Worm (Caenorhabditis elegans): ENCODE data around the gene nlp-6.

nlp-6 gene

DNA sequence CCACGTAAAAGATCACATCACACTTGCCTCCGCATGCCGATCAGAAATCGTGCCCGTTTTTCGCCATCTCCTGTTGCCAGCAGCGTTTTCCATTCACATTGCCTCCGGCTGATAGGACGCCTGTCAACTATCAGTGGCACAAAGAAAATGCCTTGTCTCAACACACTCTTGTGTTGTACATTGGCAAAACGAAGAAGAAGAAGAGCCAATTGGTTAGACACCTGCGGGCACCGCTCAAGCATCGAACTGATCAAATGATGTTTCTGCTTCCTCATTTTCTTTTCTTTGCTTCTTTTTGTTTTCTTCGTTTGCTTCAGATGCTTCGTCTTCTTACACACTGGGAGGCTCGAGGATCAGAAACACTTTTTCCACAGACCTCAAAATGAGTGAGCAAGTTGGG, 5.0 kb downstream of the nlp-6 start:
- no peak for TF ChIP-seq ref-1 (GFP tag; conservative IDR thresholded peaks at IDR 0.05)
- TF ChIP-seq klf-2 (GFP tag; conservative IDR thresholded peaks at IDR 0.05), result no peak
- TF ChIP-seq ztf-29 (GFP tag; IDR thresholded peaks at IDR 0.05), result no peak
- no peak for TF ChIP-seq cog-1 (tag; optimal IDR thresholded peaks at IDR 0.05)
- TF ChIP-seq tab-1 (GFP tag; IDR thresholded peaks at IDR 0.05), result no peak
- no peak for TF ChIP-seq med-1 (GFP tag; optimal IDR thresholded peaks at IDR 0.05; ENCODE audit: insufficient read depth)
- no peak for TF ChIP-seq flt-1 (GFP tag; IDR thresholded peaks at IDR 0.05)
- no peak for TF ChIP-seq T22C8.4 (GFP tag; IDR thresholded peaks at IDR 0.05)
- TF ChIP-seq ztf-23 (GFP tag; IDR thresholded peaks at IDR 0.05), result no peak

DNA sequence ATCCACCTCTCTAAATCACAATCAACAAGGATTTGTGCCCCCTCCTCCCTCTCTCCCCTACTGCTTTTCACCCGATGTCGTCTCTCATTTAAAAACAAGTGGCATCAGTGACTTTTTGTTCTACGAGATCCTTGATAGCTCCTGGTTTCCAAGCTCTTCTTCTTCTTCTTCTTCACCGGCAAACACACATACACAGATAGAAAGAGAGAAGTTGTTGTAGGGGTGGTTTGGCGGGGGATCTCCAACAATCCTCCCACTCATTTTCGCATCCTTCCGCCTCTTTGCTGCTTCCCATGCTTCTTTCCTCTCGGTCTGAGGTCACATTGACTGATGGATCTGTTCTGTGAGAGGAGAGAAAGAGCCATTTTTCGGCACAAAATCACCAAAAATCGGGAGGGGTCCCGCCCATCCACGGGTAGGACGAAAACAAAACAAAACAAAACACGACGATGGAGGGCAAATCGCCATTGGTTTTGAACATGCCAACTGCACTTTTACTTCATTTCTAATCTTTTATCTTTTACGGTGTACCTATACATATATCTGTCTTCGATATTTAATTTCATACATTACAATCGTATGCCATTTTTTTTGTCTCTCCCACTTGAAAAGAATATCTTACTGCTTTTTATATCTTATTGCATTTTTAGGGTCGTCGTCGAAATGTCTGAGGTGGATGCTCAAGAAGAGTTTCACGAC, 8.3 kb downstream of the nlp-6 start, which contains the start of gene T23E7.2:
Gene T23E7.2, plus strand, starts transcription at position 649 of the 699 bp plus-strand sequence.
- no peak for TF ChIP-seq ref-1 (GFP tag; conservative IDR thresholded peaks at IDR 0.05)
- no peak for TF ChIP-seq flt-1 (GFP tag; IDR thresholded peaks at IDR 0.05)
- TF ChIP-seq ztf-29 (GFP tag; IDR thresholded peaks at IDR 0.05), result no peak
- no peak for TF ChIP-seq ztf-23 (GFP tag; IDR thresholded peaks at IDR 0.05)
- no peak for TF ChIP-seq cog-1 (tag; optimal IDR thresholded peaks at IDR 0.05)
- TF ChIP-seq T22C8.4 (GFP tag; IDR thresholded peaks at IDR 0.05), result no peak
- TF ChIP-seq tab-1 (GFP tag; IDR thresholded peaks at IDR 0.05), result no peak
- TF ChIP-seq med-1 (GFP tag; optimal IDR thresholded peaks at IDR 0.05; ENCODE audit: insufficient read depth), result no peak
- no peak for TF ChIP-seq klf-2 (GFP tag; conservative IDR thresholded peaks at IDR 0.05)

DNA sequence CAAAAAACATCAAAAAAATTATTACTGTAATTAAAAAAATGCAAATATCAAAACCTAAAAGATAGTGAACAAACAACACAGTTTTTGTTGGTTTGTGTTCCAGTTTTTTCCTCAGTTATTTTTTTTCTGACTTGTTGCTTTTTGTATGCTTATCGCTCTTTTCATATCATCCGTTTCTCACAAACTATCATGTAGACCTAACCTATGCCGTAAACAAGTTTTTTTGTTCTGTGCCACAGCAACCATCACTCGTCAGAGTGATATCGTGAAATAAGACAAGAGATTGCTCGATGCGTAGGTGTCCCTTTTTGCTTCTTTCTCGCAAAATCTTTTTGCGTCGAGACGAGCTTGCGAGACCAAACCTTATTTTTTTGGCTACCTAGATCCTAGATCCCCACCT, 10.0 kb downstream of the nlp-6 start:
- no peak for TF ChIP-seq tab-1 (GFP tag; IDR thresholded peaks at IDR 0.05)
- no peak for TF ChIP-seq T22C8.4 (GFP tag; IDR thresholded peaks at IDR 0.05)
- TF ChIP-seq ref-1 (GFP tag; conservative IDR thresholded peaks at IDR 0.05), result no peak
- TF ChIP-seq ztf-29 (GFP tag; IDR thresholded peaks at IDR 0.05), result no peak
- no peak for TF ChIP-seq cog-1 (tag; optimal IDR thresholded peaks at IDR 0.05)
- TF ChIP-seq flt-1 (GFP tag; IDR thresholded peaks at IDR 0.05), result no peak
- TF ChIP-seq klf-2 (GFP tag; conservative IDR thresholded peaks at IDR 0.05), result no peak
- TF ChIP-seq med-1 (GFP tag; optimal IDR thresholded peaks at IDR 0.05; ENCODE audit: insufficient read depth), result no peak
- no peak for TF ChIP-seq ztf-23 (GFP tag; IDR thresholded peaks at IDR 0.05)

DNA sequence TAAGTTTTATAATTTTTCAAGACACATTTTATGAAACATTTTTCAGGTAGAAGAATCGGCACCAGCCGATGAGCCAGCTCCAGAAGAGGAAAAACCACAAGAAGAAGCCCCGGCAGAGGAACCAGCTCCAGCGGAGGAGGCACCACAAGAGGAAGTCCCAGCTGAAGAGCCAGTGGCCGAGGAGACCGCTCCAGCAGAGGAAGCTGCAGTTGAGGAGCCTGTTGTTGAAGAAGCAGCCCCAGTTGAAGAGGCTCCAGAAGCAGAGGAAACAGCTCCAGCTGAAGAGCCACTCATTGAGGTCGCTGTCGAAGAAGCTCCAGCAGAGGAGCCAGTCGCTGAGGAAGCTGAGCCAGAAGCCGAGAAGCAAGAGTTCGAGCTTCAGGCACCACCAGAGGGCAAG, 12.1 kb downstream of the nlp-6 start:
- TF ChIP-seq flt-1 (GFP tag; IDR thresholded peaks at IDR 0.05), result no peak
- TF ChIP-seq cog-1 (tag; optimal IDR thresholded peaks at IDR 0.05), result no peak

DNA sequence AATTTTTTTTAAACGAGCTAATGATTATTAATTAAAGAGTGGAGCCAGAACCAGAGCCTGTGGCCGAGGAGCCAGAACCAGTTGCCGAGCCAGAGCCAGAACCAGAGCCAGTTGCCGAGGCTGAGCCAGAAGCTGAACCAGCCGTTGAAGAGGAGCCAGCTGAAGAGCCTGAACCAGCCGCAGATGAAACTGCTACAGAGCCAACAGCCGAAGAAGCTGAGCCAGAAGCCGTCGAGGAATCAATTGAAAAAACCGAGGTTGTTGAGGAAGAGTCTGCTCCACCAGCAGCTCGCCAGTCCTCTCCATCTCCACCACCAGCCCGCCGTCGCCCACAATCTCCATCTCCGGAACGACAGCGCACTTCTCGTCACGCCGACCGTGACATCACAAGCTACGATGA, 13.5 kb downstream of the nlp-6 start:
- TF ChIP-seq ref-1 (GFP tag; conservative IDR thresholded peaks at IDR 0.05) (no peak), flt-1 (GFP tag; IDR thresholded peaks at IDR 0.05) (no peak), T22C8.4 (GFP tag; IDR thresholded peaks at IDR 0.05) (no peak), med-1 (GFP tag; optimal IDR thresholded peaks at IDR 0.05; ENCODE audit: insufficient read depth) (no peak), tab-1 (GFP tag; IDR thresholded peaks at IDR 0.05) (no peak), klf-2 (GFP tag; conservative IDR thresholded peaks at IDR 0.05) (no peak), ztf-23 (GFP tag; IDR thresholded peaks at IDR 0.05) (no peak), cog-1 (tag; optimal IDR thresholded peaks at IDR 0.05) (no peak), ztf-29 (GFP tag; IDR thresholded peaks at IDR 0.05) (no peak)

DNA sequence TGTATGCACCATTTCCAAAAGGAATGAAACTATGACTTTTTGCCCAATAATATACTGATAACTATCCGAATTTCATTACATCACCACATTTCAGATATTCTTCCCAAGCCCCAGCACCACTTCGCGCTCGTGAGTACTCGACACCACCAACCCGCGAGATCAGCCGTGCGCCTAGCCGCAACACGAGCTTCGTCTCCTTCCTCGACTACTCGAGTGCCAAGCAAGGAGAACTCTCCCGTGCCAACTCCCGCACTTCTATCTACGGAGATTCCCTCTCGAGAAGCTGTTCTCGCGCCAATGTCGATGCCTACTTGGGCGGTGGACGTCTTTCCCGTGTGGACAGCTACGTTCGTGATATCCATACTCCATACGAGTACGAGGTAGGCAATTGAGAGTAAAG, 14.4 kb downstream of the nlp-6 start:
- TF ChIP-seq ref-1 (GFP tag; conservative IDR thresholded peaks at IDR 0.05) (no peak), tab-1 (GFP tag; IDR thresholded peaks at IDR 0.05) (no peak), cog-1 (tag; optimal IDR thresholded peaks at IDR 0.05) (no peak), flt-1 (GFP tag; IDR thresholded peaks at IDR 0.05) (no peak), ztf-29 (GFP tag; IDR thresholded peaks at IDR 0.05) (no peak), med-1 (GFP tag; optimal IDR thresholded peaks at IDR 0.05; ENCODE audit: insufficient read depth) (no peak)

DNA sequence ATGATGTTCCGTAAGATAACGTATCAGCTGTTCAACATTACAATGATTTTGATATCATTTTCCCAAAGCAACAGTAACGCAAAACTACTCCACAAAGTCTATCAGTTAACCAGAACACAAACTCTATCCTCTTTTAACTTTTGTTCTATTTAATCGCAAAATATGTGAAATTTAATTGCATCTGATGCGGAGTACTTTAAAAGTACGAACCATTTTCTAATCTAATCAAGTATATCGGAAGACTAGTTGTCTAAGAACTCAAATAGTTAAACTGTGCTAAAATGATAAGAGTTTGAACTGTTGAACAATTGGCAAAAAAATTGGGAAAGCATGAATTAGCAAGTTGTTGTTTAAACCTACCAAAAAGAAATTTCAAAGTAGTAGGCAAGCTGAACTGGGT, 19.3 kb downstream of the nlp-6 start:
- TF ChIP-seq med-1 (GFP tag; optimal IDR thresholded peaks at IDR 0.05; ENCODE audit: insufficient read depth) (no peak), ztf-23 (GFP tag; IDR thresholded peaks at IDR 0.05) (no peak), flt-1 (GFP tag; IDR thresholded peaks at IDR 0.05) (no peak)

DNA sequence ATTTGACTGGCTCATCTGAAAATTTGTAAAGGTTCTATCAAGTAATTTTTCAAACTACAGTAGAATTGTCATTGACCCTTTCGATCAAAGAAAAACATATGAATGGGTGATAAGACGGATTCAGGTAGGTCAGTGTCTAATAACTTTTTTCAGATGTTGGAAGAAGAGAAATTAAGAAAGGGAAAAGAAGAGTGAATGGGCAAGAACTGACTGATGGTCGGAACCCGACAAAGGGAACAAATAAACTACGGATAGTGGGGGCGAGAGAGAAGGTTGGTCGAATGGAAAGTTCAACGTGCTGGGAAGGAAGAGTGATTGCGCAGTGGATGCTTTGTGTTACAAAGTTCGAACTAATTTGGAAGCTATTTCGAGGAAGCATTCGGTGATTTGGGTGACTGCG, 20.0 kb downstream of the nlp-6 start:
- no peak for TF ChIP-seq ztf-23 (GFP tag; IDR thresholded peaks at IDR 0.05)
- TF ChIP-seq ztf-29 (GFP tag; IDR thresholded peaks at IDR 0.05), result no peak
- no peak for TF ChIP-seq T22C8.4 (GFP tag; IDR thresholded peaks at IDR 0.05)
- TF ChIP-seq tab-1 (GFP tag; IDR thresholded peaks at IDR 0.05), result no peak
- TF ChIP-seq med-1 (GFP tag; optimal IDR thresholded peaks at IDR 0.05; ENCODE audit: insufficient read depth), result no peak
- no peak for TF ChIP-seq flt-1 (GFP tag; IDR thresholded peaks at IDR 0.05)
- TF ChIP-seq klf-2 (GFP tag; conservative IDR thresholded peaks at IDR 0.05), result no peak

DNA sequence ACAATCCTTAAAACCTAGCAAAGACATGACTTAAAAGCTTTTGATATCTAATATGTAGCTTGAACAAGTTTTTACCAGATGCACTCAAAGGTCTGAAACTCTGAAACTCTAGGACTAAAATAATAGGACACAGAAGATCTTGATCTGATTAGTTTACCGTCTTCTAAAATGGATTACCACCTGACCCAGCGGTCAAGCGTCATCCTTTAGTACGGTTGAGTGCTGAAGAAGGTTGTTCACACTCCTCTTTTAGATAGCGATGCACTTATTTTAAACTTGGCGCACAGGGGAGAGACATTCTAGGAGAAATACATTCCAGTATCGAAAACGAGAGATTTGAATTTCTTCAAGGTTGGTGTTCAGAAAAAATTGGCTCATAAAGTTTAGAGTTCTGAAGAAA, 21.5 kb downstream of the nlp-6 start:
- TF ChIP-seq T22C8.4 (GFP tag; IDR thresholded peaks at IDR 0.05) (no peak), flt-1 (GFP tag; IDR thresholded peaks at IDR 0.05) (no peak), cog-1 (tag; optimal IDR thresholded peaks at IDR 0.05) (no peak)

DNA sequence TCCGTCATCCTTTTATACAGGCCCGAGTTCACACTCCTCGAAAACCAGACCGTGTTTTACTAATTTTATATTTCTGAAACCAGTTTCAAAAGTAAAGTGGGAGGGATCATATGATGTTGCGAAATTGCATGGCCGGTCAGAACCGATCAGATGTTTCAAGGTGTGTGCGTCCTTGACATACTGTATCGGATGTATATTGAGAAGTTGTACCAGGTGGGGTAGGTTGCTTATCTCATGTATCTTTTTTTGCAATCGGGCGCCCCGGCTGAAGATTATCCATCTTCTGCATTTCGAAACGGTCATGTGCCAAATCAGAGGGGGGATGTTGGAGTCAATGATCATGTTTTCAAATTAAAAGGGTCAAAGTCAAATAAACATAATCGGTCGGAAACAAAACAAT, 22.5 kb downstream of the nlp-6 start, which contains the start of gene T23E7.6:
Gene T23E7.6, minus strand, starts transcription at position 45 of the 400 bp plus-strand sequence.
- no peak for TF ChIP-seq ztf-29 (GFP tag; IDR thresholded peaks at IDR 0.05)

DNA sequence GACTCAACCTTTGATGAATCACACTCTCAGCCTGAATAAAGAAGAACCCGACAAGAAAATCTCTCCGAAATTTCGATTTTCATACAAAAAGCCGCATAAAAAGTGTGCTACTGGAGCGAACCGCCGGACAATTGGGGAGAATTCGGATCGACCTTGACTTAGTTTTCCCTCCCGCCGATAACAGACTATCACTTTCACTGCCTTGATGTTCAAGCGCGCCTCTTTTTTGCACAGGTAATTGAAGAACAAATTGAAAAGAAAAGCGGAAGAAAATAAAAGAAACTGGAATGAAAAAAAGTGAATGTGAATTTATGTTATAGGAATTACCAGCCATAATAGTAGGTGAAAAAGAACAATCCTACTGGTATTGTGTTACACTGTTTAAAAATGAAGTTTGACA, 23.7 kb downstream of the nlp-6 start:
- no peak for TF ChIP-seq tab-1 (GFP tag; IDR thresholded peaks at IDR 0.05)

All from whole organism, midembryonic.